Worm (Caenorhabditis elegans): ENCODE measurements around the gene C06C3.3.

Gene C06C3.3

ce11 chrII:9329474-9329873 is 42.8 kb downstream of the C06C3.3 start, which contains the start of gene wbp-2:
TSS of gene wbp-2 (plus strand) at chrII:9329774.
- no peak for TF ChIP-seq fkh-10 (GFP tag; optimal IDR thresholded peaks at IDR 0.05)
- no peak for TF ChIP-seq ttx-3 (tag; optimal IDR thresholded peaks at IDR 0.05)
- no peak for TF ChIP-seq fkh-6 (tag; optimal IDR thresholded peaks at IDR 0.05)
- TF ChIP-seq ceh-45 (GFP tag; IDR thresholded peaks at IDR 0.05) = no peak
- no peak for TF ChIP-seq tbx-2 (tag; optimal IDR thresholded peaks at IDR 0.05)
- no peak for TF ChIP-seq ceh-24 (tag; optimal IDR thresholded peaks at IDR 0.05)
- no peak for TF ChIP-seq che-1 (tag; optimal IDR thresholded peaks at IDR 0.05)
- TF ChIP-seq pat-9 (tag; optimal IDR thresholded peaks at IDR 0.05) = no peak
- TF ChIP-seq gmeb-2 (tag; optimal IDR thresholded peaks at IDR 0.05) = no peak
- no peak for TF ChIP-seq sox-2 (GFP tag; IDR thresholded peaks at IDR 0.05)
- TF ChIP-seq dve-1 (tag; optimal IDR thresholded peaks at IDR 0.05) = no peak
- TF ChIP-seq elt-4 (tag; optimal IDR thresholded peaks at IDR 0.05) = no peak
- TF ChIP-seq nhr-232 (tag; optimal IDR thresholded peaks at IDR 0.05) = no peak

ce11 chrII:9325555-9325954 is 46.7 kb downstream of the C06C3.3 start:
- no peak for TF ChIP-seq hlh-13 (GFP tag; optimal IDR thresholded peaks at IDR 0.05)
- no peak for TF ChIP-seq fkh-6 (tag; optimal IDR thresholded peaks at IDR 0.05)
- TF ChIP-seq ahr-1 (tag; optimal IDR thresholded peaks at IDR 0.05) = no peak
- no peak for TF ChIP-seq unc-3 (GFP tag; conservative IDR thresholded peaks at IDR 0.05)
- no peak for TF ChIP-seq unc-3 (tag; optimal IDR thresholded peaks at IDR 0.05)
- TF ChIP-seq ceh-45 (GFP tag; IDR thresholded peaks at IDR 0.05) = no peak
- TF ChIP-seq ceh-14 (tag; optimal IDR thresholded peaks at IDR 0.05) = no peak
- TF ChIP-seq tbx-7 (tag; optimal IDR thresholded peaks at IDR 0.05) = no peak
- no peak for TF ChIP-seq ets-4 (tag; optimal IDR thresholded peaks at IDR 0.05)
- TF ChIP-seq ceh-6 (GFP tag; optimal IDR thresholded peaks at IDR 0.05) = no peak
- no peak for TF ChIP-seq dmd-4 (tag; optimal IDR thresholded peaks at IDR 0.05; ENCODE audit: borderline replicate concordance)
- TF ChIP-seq ceh-18 (tag; optimal IDR thresholded peaks at IDR 0.05) = no peak
- no peak for TF ChIP-seq ceh-22 (tag; optimal IDR thresholded peaks at IDR 0.05)
- TF ChIP-seq pha-4 (tag; optimal IDR thresholded peaks at IDR 0.05) = no peak
- TF ChIP-seq gmeb-2 (tag; optimal IDR thresholded peaks at IDR 0.05) = no peak
- TF ChIP-seq lim-6 (tag; optimal IDR thresholded peaks at IDR 0.05) = no peak
- TF ChIP-seq ama-1 (optimal IDR thresholded peaks at IDR 0.05) = no peak
- TF ChIP-seq ttx-3 (tag; optimal IDR thresholded peaks at IDR 0.05) = no peak
- no peak for TF ChIP-seq eyg-1 (tag; optimal IDR thresholded peaks at IDR 0.05)
- no peak for TF ChIP-seq pat-9 (tag; optimal IDR thresholded peaks at IDR 0.05)
- no peak for TF ChIP-seq che-1 (tag; optimal IDR thresholded peaks at IDR 0.05)

- TF ChIP-seq tbx-7 (tag; optimal IDR thresholded peaks at IDR 0.05) = no peak
- peak; percentile 2 for TF ChIP-seq unc-55 (GFP tag; optimal IDR thresholded peaks at IDR 0.05)
- TF ChIP-seq ceh-34 (tag; optimal IDR thresholded peaks at IDR 0.05) = peak; percentile 41
Observed at ce11 chrII:9324824-9325351, 47.4 kb downstream of the C06C3.3 start, which contains the start of gene eat-3. TSS of gene eat-3 (plus strand) at chrII:9324874.

ce11 chrII:9323660-9324059 is 48.6 kb downstream of the C06C3.3 start, which contains the start of gene egli-1:
TSS of gene egli-1 (plus strand) at chrII:9323960.
- TF ChIP-seq pax-1 (tag; optimal IDR thresholded peaks at IDR 0.05) (no peak), lim-6 (tag; optimal IDR thresholded peaks at IDR 0.05) (no peak), hlh-13 (GFP tag; optimal IDR thresholded peaks at IDR 0.05) (no peak)

- no peak for TF ChIP-seq Y22D7AL.16 (tag; optimal IDR thresholded peaks at IDR 0.05)
- no peak for TF ChIP-seq ceh-31 (tag; optimal IDR thresholded peaks at IDR 0.05)
- no peak for TF ChIP-seq ceh-22 (tag; optimal IDR thresholded peaks at IDR 0.05)
- peak; percentile 3 for TF ChIP-seq ceh-48 (tag; optimal IDR thresholded peaks at IDR 0.05)
- no peak for TF ChIP-seq ref-2 (tag; optimal IDR thresholded peaks at IDR 0.05)
- no peak for TF ChIP-seq ztf-16 (tag; optimal IDR thresholded peaks at IDR 0.05)
- TF ChIP-seq ceh-18 (tag; optimal IDR thresholded peaks at IDR 0.05) = no peak
- TF ChIP-seq unc-55 (GFP tag; optimal IDR thresholded peaks at IDR 0.05) = no peak
- no peak for TF ChIP-seq dmd-4 (tag; optimal IDR thresholded peaks at IDR 0.05; ENCODE audit: borderline replicate concordance)
- peak; percentile 53 for TF ChIP-seq unc-42 (tag; optimal IDR thresholded peaks at IDR 0.05)
Observed at ce11 chrII:9322870-9323349, 49.4 kb downstream of the C06C3.3 start, which contains the start of gene rab-39. TSS of gene rab-39 (minus strand) at chrII:9322920.
